Worm (Caenorhabditis elegans) whole organism, L2 larva: Measurements from ENCODE around the gene H06H21.37.
A peak's percentile ranks its signal among the peaks of the same experiment; 100 is the strongest.

Experiments used
- C34F6.9 ChIP-seq: fragments of 150-350 bp; optimal IDR thresholded peaks from 2 replicates; lab custom pipeline; 2014; ENCODE audit warnings: missing biosample characterization, missing genetic modification characterization
- F13H6.1 ChIP-seq: sonication (generic microtip); optimal IDR thresholded peaks from 2 replicates; lab custom pipeline; 2016; ENCODE audit warnings: missing genetic modification characterization, missing compliant biosample characterization
- R02D3.7 ChIP-seq: fragments of 150-350 bp; optimal IDR thresholded peaks from 2 replicates; lab custom pipeline; 2014; ENCODE audit warnings: missing biosample characterization, missing genetic modification characterization
- ZK546.5 ChIP-seq: sonication (generic microtip); optimal IDR thresholded peaks from 2 replicates; lab custom pipeline; 2017; ENCODE audit warnings: missing biosample characterization, missing genetic modification characterization
- blmp-1 ChIP-seq: sonication (generic microtip); optimal IDR thresholded peaks from 2 replicates; lab custom pipeline; 2017; ENCODE audit warnings: missing genetic modification characterization, mild to moderate bottlenecking, missing compliant biosample characterization, antibody characterized with exemption, moderate library complexity; ENCODE audit not compliant: insufficient read depth
- dmd-4 ChIP-seq: sonication (generic microtip); optimal IDR thresholded peaks from 2 replicates; lab custom pipeline; 2017; ENCODE audit warnings: missing biosample characterization, missing genetic modification characterization
- egl-27 ChIP-seq: sonication (generic microtip); optimal IDR thresholded peaks from 3 replicates; lab custom pipeline; 2017; ENCODE audit warnings: missing biosample characterization, missing genetic modification reagents, missing genetic modification characterization
- elt-3 ChIP-seq: sonication (generic microtip); optimal IDR thresholded peaks from 2 replicates; lab custom pipeline; 2017; ENCODE audit warnings: missing biosample characterization, missing genetic modification characterization
- fos-1 ChIP-seq: fragments of 150-350 bp; optimal IDR thresholded peaks from 2 replicates; lab custom pipeline; 2014; ENCODE audit warnings: missing biosample characterization, missing genetic modification characterization
- lin-11 ChIP-seq: fragments of 150-350 bp; sonication (generic microtip); optimal IDR thresholded peaks from 2 replicates; lab custom pipeline; 2014; ENCODE audit warnings: missing biosample characterization, missing genetic modification characterization, inconsistent platforms, mixed read lengths
- lin-13 ChIP-seq: fragments of 150-350 bp; optimal IDR thresholded peaks from 2 replicates; lab custom pipeline; 2014; ENCODE audit warnings: missing biosample characterization, missing genetic modification reagents, missing genetic modification characterization
- lin-39 ChIP-seq: fragments of 150-350 bp; optimal IDR thresholded peaks from 2 replicates; lab custom pipeline; 2014; ENCODE audit warnings: missing biosample characterization, missing genetic modification reagents, missing genetic modification characterization
- lsy-2 ChIP-seq, 2 experiments: fragments of 150-350 bp in 1 of 2; sonication (generic microtip) in 1 of 2; optimal IDR thresholded peaks; 2 replicates each; lab custom pipeline; 2014 to 2017; ENCODE audit warnings: missing biosample characterization in 2 of 2, missing genetic modification characterization in 2 of 2
- mbf-1 ChIP-seq: sonication (generic microtip); optimal IDR thresholded peaks from 2 replicates; lab custom pipeline; 2017; ENCODE audit warnings: missing biosample characterization, missing genetic modification characterization
- mdl-1 ChIP-seq, 2 experiments: fragments of 150-350 bp in 1 of 2; sonication (generic microtip) in 1 of 2; optimal IDR thresholded peaks; 2 replicates each; lab custom pipeline; 2017; ENCODE audit warnings: missing biosample characterization in 2 of 2, missing genetic modification characterization in 2 of 2
- nhr-12 ChIP-seq: fragments of 150-350 bp; optimal IDR thresholded peaks from 2 replicates; lab custom pipeline; 2014; ENCODE audit warnings: missing biosample characterization, missing genetic modification characterization
- nhr-21 ChIP-seq: fragments of 150-350 bp; optimal IDR thresholded peaks from 2 replicates; lab custom pipeline; 2014; ENCODE audit warnings: missing biosample characterization, missing genetic modification characterization
- nhr-23 ChIP-seq: fragments of 150-350 bp; optimal IDR thresholded peaks from 2 replicates; lab custom pipeline; 2014; ENCODE audit warnings: missing biosample characterization, missing genetic modification reagents, missing genetic modification characterization
- nhr-25 ChIP-seq: fragments of 150-350 bp; sonication (generic microtip); optimal IDR thresholded peaks from 3 replicates; lab custom pipeline; 2014; ENCODE audit warnings: missing biosample characterization, missing genetic modification characterization
- nhr-6 ChIP-seq: fragments of 150-350 bp; optimal IDR thresholded peaks from 2 replicates; lab custom pipeline; 2014; ENCODE audit warnings: missing biosample characterization, missing genetic modification characterization
- nhr-77 ChIP-seq: fragments of 150-350 bp; optimal IDR thresholded peaks from 2 replicates; lab custom pipeline; 2014; ENCODE audit warnings: missing biosample characterization, missing genetic modification characterization
- skn-1 ChIP-seq: sonication (generic microtip); optimal IDR thresholded peaks from 2 replicates; lab custom pipeline; 2017; ENCODE audit warnings: missing biosample characterization, missing genetic modification characterization
- sma-9 ChIP-seq, 2 experiments: fragments of 150-350 bp in 1 of 2; sonication (generic microtip) in 1 of 2; optimal IDR thresholded peaks; 2 replicates each; lab custom pipeline; 2014 to 2016; ENCODE audit warnings: missing genetic modification characterization in 2 of 2, mild to moderate bottlenecking in 1 of 2, missing biosample characterization in 1 of 2, missing compliant biosample characterization in 1 of 2, missing genetic modification reagents in 1 of 2, moderate library complexity in 1 of 2
- snpc-4 ChIP-seq: fragments of 150-350 bp; optimal IDR thresholded peaks from 2 replicates; lab custom pipeline; 2014; ENCODE audit warnings: missing biosample characterization, missing genetic modification characterization
- unc-39 ChIP-seq: fragments of 150-350 bp; optimal IDR thresholded peaks from 2 replicates; lab custom pipeline; 2014; ENCODE audit warnings: missing biosample characterization, missing genetic modification characterization
- unc-55 ChIP-seq: fragments of 150-350 bp; sonication (generic microtip); optimal IDR thresholded peaks from 3 replicates; lab custom pipeline; 2014; ENCODE audit warnings: missing biosample characterization, missing genetic modification reagents, missing genetic modification characterization
- zag-1 ChIP-seq: fragments of 150-350 bp; optimal IDR thresholded peaks from 2 replicates; lab custom pipeline; 2014; ENCODE audit warnings: missing biosample characterization, missing genetic modification characterization
- ztf-11 ChIP-seq: sonication (generic microtip); optimal IDR thresholded peaks from 2 replicates; lab custom pipeline; 2017; ENCODE audit warnings: missing biosample characterization, missing genetic modification characterization
- ztf-4 ChIP-seq: fragments of 150-350 bp; optimal IDR thresholded peaks from 2 replicates; lab custom pipeline; 2014; ENCODE audit warnings: missing biosample characterization, missing genetic modification characterization

The H06H21.37 gene

DNA sequence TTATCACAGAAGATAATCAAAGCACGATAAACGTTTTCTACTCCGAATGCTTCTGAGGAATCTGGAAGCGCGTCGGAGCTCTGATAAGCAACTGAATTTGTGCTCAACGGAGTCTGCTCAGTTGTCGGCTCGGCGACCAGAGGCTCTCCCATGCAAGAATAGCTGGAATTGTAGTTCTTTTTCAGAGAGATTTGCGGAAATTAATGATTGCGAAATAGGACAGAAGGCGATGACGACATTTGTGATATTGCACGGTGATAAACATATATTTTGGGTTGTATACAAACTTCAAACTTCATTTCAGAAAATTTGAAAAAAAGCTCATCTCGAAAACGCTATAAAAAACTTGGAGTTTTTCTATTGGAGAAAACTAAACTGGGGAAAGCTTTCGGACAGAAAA lies at the start of gene H06H21.37:
Gene H06H21.37 (minus strand): TSS at position 162 of the 400 bp plus-strand sequence.
- TF ChIP-seq egl-27 (tag; lab: Kevin White, UChicago) (no peak), fos-1 (tag; lab: Kevin White, UChicago) (no peak), nhr-23 (tag; lab: Kevin White, UChicago) (no peak), F13H6.1 (tag; lab: Kevin White, UChicago) (no peak), dmd-4 (tag; lab: Kevin White, UChicago) (no peak), nhr-25 (tag; lab: Kevin White, UChicago) (no peak), nhr-12 (tag; lab: Kevin White, UChicago) (no peak), ztf-11 (tag; lab: Kevin White, UChicago) (no peak), nhr-21 (no peak), elt-3 (tag; lab: Kevin White, UChicago) (no peak), nhr-6 (tag; lab: Kevin White, UChicago) (no peak)

- TF ChIP-seq F13H6.1 (tag; lab: Kevin White, UChicago): no peak
- TF ChIP-seq nhr-25 (tag; lab: Kevin White, UChicago): no peak
- TF ChIP-seq lin-11 (tag; lab: Kevin White, UChicago): no peak
- TF ChIP-seq sma-9 (GFP tag; optimal IDR thresholded peaks at IDR 0.05; lab: Kevin White, UChicago): no peak
- no peak for TF ChIP-seq sma-9 (tag; optimal IDR thresholded peaks at IDR 0.05; lab: Kevin White, UChicago)
- TF ChIP-seq blmp-1 (tag; lab: Kevin White, UChicago): no peak
- TF ChIP-seq lin-39 (tag; lab: Kevin White, UChicago): no peak
- no peak for TF ChIP-seq lsy-2 (tag; optimal IDR thresholded peaks at IDR 0.05; lab: Kevin White, UChicago)
- no peak for TF ChIP-seq R02D3.7 (tag; lab: Kevin White, UChicago)
- no peak for TF ChIP-seq ztf-4
- no peak for TF ChIP-seq unc-39
- no peak for TF ChIP-seq mdl-1 (tag; optimal IDR thresholded peaks at IDR 0.05; lab: Kevin White, UChicago)
- no peak for TF ChIP-seq ZK546.5 (tag; lab: Kevin White, UChicago)
- no peak for TF ChIP-seq egl-27 (tag; lab: Kevin White, UChicago)
- no peak for TF ChIP-seq zag-1
These were observed 48.8 kb upstream of the H06H21.37 start, which contains the start of gene Y17G9A.3 for ce11 chrIV:4858573-4858972. Y17G9A.3 (minus strand) TSS chrIV:4858673.

DNA sequence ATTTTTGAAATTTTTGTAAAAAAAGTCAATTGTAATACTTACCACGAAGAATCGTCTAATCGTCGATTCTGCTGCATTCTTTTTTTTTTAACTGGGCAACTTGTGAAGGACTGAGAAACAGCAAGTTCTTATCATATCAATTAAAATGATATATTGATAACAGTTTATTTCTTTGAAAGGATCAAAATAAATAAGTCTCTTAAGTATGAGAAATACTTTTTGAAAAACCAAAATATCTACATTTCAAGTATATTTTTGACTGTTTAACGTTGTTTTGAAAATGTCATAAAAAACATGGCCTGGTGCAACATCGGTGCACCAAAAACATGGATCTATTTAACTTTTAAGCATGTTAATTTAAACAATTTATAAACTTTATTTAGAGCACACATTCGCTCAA lies 46.4 kb upstream of the H06H21.37 start, which contains the start of gene Y17G9A.2:
Gene Y17G9A.2 (minus strand): TSS at position 101 of the 400 bp plus-strand sequence.
- TF ChIP-seq nhr-77: no peak
- TF ChIP-seq, all 48 proteins: peak for 0

DNA sequence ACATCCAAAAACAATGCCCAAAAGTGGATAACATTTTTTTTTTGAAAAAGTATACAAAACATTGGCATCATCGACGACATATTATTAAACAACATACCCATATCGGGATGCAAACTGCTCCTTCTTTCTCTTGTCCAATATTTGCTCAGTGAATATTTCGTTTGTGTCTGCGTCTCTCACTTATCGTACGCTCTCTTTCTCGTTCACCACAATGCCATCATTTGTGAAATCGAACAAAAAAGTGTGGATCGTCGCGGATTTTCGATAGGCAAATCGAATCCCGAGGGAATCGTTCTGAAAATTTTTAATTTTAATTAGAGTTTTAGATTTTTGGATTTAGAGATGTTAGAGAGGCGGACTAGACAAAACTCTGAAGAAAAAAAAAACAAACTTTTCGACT lies 37.0 kb upstream of the H06H21.37 start, which contains the start of gene tat-2:
Gene tat-2 (minus strand): TSS at position 101 of the 400 bp plus-strand sequence.
- TF ChIP-seq dmd-4 (tag; lab: Kevin White, UChicago) (no peak), zag-1 (no peak), lin-13 (GFP tag; lab: Kevin White, UChicago) (no peak), F13H6.1 (tag; lab: Kevin White, UChicago) (no peak), lsy-2 (tag; optimal IDR thresholded peaks at IDR 0.05; lab: Kevin White, UChicago) (no peak), nhr-6 (tag; lab: Kevin White, UChicago) (no peak), nhr-12 (tag; lab: Kevin White, UChicago) (no peak), blmp-1 (tag; lab: Kevin White, UChicago) (no peak), nhr-23 (tag; lab: Kevin White, UChicago) (no peak), unc-55 (GFP tag; lab: Kevin White, UChicago) (no peak), C34F6.9 (tag; lab: Kevin White, UChicago) (no peak)

DNA sequence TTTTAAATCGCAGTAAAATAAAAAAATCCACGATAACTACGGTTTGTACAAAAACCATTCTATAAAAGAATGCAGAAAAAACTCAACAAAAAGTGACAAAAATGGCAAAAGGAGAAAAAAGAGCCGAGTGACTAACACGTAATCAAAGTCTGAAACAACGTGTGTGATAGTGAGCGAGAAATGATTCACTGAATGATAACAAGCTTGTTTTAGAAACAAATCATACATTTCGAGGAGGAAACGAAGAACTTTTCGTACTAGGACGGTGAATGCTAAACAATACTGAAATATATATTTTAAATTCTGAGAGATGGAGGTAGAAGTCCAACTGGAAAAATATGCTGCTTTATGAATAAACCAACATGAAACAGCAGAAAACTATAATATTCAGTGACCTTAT lies 32.3 kb upstream of the H06H21.37 start:
- peak; percentile 86 for TF ChIP-seq fos-1 (tag; lab: Kevin White, UChicago)
- no peak for TF ChIP-seq blmp-1 (tag; lab: Kevin White, UChicago)

ce11 chrIV:4829641-4830040 lies 19.9 kb upstream of the H06H21.37 start:
- TF ChIP-seq mbf-1 (tag; lab: Kevin White, UChicago) (no peak), dmd-4 (tag; lab: Kevin White, UChicago) (no peak), lsy-2 (tag; optimal IDR thresholded peaks at IDR 0.05; lab: Kevin White, UChicago) (no peak), nhr-25 (tag; lab: Kevin White, UChicago) (no peak), unc-39 (no peak), skn-1 (no peak), snpc-4 (tag; lab: Kevin White, UChicago) (no peak)
- TF ChIP-seq, all 48 proteins: peak for 0
